Worm (Caenorhabditis elegans) whole organism, midembryonic: ENCODE data around the gene Y52E8A.6.

ENCODE experiments used
- flt-1 ChIP-seq: fragments of 200-800 bp; sonication (Bioruptor generic); IDR thresholded peaks from 2 replicates; pipeline ENCODE4 v1.3.6; 2022; ENCODE audit warnings: missing genetic modification characterization, missing compliant biosample characterization
- med-1 ChIP-seq: sonication (generic microtip); optimal IDR thresholded peaks from 2 replicates; lab custom pipeline; 2017; ENCODE audit warnings: missing genetic modification characterization, mild to moderate bottlenecking, missing compliant biosample characterization, antibody characterized with exemption, missing genetic modification reagents; ENCODE audit not compliant: insufficient read depth
- ref-1 ChIP-seq: fragments of 200-800 bp; sonication (Bioruptor generic); conservative IDR thresholded peaks from 2 replicates; pipeline ENCODE4 v1.3.6; 2022; ENCODE audit warnings: missing genetic modification reagents, missing genetic modification characterization, missing compliant biosample characterization
- ztf-23 ChIP-seq: fragments of 200-800 bp; sonication (Bioruptor generic); IDR thresholded peaks from 2 replicates; pipeline ENCODE4 v1.3.6; 2022; ENCODE audit warnings: missing genetic modification reagents, missing genetic modification characterization, missing compliant biosample characterization

DNA sequence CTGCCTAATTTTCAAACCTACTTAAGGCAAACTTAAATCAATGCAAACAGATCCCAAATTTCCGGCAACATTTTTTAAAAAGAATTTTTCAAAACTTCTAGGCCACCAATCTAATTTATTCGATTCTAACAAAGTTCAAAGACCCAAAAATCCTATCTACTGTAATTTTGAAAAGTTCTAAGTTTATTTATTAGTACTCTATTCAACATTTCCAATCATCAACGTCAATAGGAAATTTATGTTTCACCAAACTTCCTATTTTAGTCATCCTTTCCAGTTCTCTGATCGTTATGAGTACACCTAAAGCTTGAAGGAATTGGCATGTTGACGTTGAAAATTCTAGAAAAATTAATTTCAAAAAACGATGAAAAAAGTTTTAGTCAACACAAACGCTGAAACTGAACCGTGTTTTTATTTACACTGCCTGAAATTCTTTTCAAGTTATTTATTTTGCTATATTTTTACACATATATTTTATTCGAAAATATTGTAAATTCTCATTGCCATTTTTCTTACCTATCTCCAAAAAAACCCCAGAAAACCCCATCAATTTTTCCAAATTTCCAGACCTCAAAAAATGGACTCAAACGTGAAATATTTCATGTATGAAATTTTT, 44.0 kb downstream of the Y52E8A.6 start, which contains the start of gene npr-42:
- TF ChIP-seq flt-1 (GFP tag; lab: Robert Waterston, UW) (no peak), ref-1 (GFP tag; lab: Robert Waterston, UW) (no peak), ztf-23 (GFP tag; lab: Robert Waterston, UW) (no peak), med-1 (GFP tag; lab: Kevin White, UChicago) (no peak)
